Worm (Caenorhabditis elegans): ENCODE measurements around the gene F17C11.13.

- TF ChIP-seq him-1 (tag; optimal IDR thresholded peaks at IDR 0.05) (no peak), W03F9.2 (tag; optimal IDR thresholded peaks at IDR 0.05) (no peak)
These were observed 46.7 kb upstream of the F17C11.13 start, which contains the start of gene zzz-1 for ce11 chrV:10909071-10909470.
